Worm (Caenorhabditis elegans) whole organism, L4 larva: ENCODE data around the gene cpt-1.

Source experiments
- D1046.2 ChIP-seq: fragments of 200-800 bp; sonication (Bioruptor generic); IDR thresholded peaks from 2 replicates; pipeline ENCODE4 v1.3.6; 2022; ENCODE audit warnings: missing genetic modification characterization, missing compliant biosample characterization
- F49E8.2 ChIP-seq: sonication (generic microtip); optimal IDR thresholded peaks from 2 replicates; lab custom pipeline; 2016; ENCODE audit warnings: missing compliant biosample characterization, mild to moderate bottlenecking, missing genetic modification characterization, borderline replicate concordance
- T20F7.1 ChIP-seq: fragments of 200-800 bp; sonication (Bioruptor generic); optimal IDR thresholded peaks from 2 replicates; lab custom pipeline; 2018; ENCODE audit warnings: mild to moderate bottlenecking, missing genetic modification characterization, missing compliant biosample characterization
- T26A8.4 ChIP-seq: fragments of 200-800 bp; sonication (Bioruptor generic); IDR thresholded peaks from 2 replicates; pipeline ENCODE4 v1.3.6; 2022; ENCODE audit warnings: missing genetic modification characterization, missing compliant biosample characterization
- Y48G9A.11 ChIP-seq: fragments of 200-800 bp; sonication (Bioruptor generic); IDR thresholded peaks from 2 replicates; pipeline ENCODE4 v1.3.6; 2022; ENCODE audit warnings: missing genetic modification reagents, missing genetic modification characterization, missing compliant biosample characterization
- ZK337.2 ChIP-seq: fragments of 200-800 bp; sonication (Bioruptor generic); IDR thresholded peaks from 2 replicates; pipeline ENCODE4 v1.3.6; 2022; ENCODE audit warnings: missing genetic modification reagents, missing genetic modification characterization, missing compliant biosample characterization
- aha-1 ChIP-seq: fragments of 150-350 bp; peaks from one replicate; lab custom pipeline; 2014; ENCODE audit warnings: missing biosample characterization, missing genetic modification characterization
- aly-2 ChIP-seq: sonication (generic microtip); optimal IDR thresholded peaks from 2 replicates; lab custom pipeline; 2018; ENCODE audit warnings: missing biosample characterization, missing genetic modification characterization
- ceh-20 ChIP-seq: fragments of 200-800 bp; sonication (Bioruptor generic); IDR thresholded peaks from 2 replicates; pipeline ENCODE4 v1.3.6; 2022; ENCODE audit warnings: missing genetic modification reagents, missing genetic modification characterization, missing compliant biosample characterization
- ceh-32 ChIP-seq: sonication (generic microtip); optimal IDR thresholded peaks from 2 replicates; lab custom pipeline; 2016; ENCODE audit warnings: mild to moderate bottlenecking, missing genetic modification characterization, missing compliant biosample characterization; ENCODE audit not compliant: poor library complexity
- ceh-62 ChIP-seq: sonication (generic microtip); optimal IDR thresholded peaks from 2 replicates; lab custom pipeline; 2017; ENCODE audit warnings: missing biosample characterization, missing genetic modification characterization
- ces-1 ChIP-seq: fragments of 150-350 bp; sonication (generic microtip); optimal IDR thresholded peaks from 4 replicates; lab custom pipeline; 2014; ENCODE audit warnings: missing biosample characterization, missing genetic modification reagents, missing genetic modification characterization
- cey-2 ChIP-seq: sonication (generic microtip); optimal IDR thresholded peaks from 3 replicates; lab custom pipeline; 2017; ENCODE audit warnings: missing genetic modification characterization, mild to moderate bottlenecking, missing compliant biosample characterization, antibody characterized with exemption, borderline replicate concordance; ENCODE audit not compliant: insufficient read depth
- ctbp-1 ChIP-seq: fragments of 200-800 bp; sonication (Bioruptor generic); IDR thresholded peaks from 2 replicates; pipeline ENCODE4 v1.3.6; 2022; ENCODE audit warnings: missing genetic modification reagents, missing genetic modification characterization, missing compliant biosample characterization
- daf-12 ChIP-seq: fragments of 150-350 bp; optimal IDR thresholded peaks from 2 replicates; lab custom pipeline; 2014; ENCODE audit warnings: missing biosample characterization, missing genetic modification reagents, missing genetic modification characterization
- daf-19 ChIP-seq: fragments of 200-800 bp; sonication (Bioruptor generic); conservative IDR thresholded peaks from 2 replicates; pipeline ENCODE4 v1.3.6; 2022; ENCODE audit warnings: missing genetic modification characterization, missing compliant biosample characterization
- daf-8 ChIP-seq: fragments of 200-800 bp; sonication (Bioruptor generic); IDR thresholded peaks from 2 replicates; pipeline ENCODE4 v1.3.6; 2022; ENCODE audit warnings: missing genetic modification characterization, missing compliant biosample characterization
- dmd-6 ChIP-seq: fragments of 200-800 bp; sonication (Bioruptor generic); IDR thresholded peaks from 2 replicates; pipeline ENCODE4 v1.3.6; 2022; ENCODE audit warnings: missing genetic modification reagents, missing genetic modification characterization, missing compliant biosample characterization
- dmd-9 ChIP-seq: fragments of 200-800 bp; sonication (Bioruptor generic); IDR thresholded peaks from 2 replicates; pipeline ENCODE4 v1.3.6; 2022; ENCODE audit warnings: missing genetic modification reagents, missing genetic modification characterization, missing compliant biosample characterization
- duxl-1 ChIP-seq: sonication (generic microtip); optimal IDR thresholded peaks from 2 replicates; lab custom pipeline; 2016; ENCODE audit warnings: mild to moderate bottlenecking, missing genetic modification characterization, moderate library complexity, missing compliant biosample characterization; ENCODE audit not compliant: poor library complexity
- egl-27 ChIP-seq: sonication (generic microtip); optimal IDR thresholded peaks from 3 replicates; lab custom pipeline; 2017; ENCODE audit warnings: missing biosample characterization, missing genetic modification reagents, missing genetic modification characterization
- fos-1 ChIP-seq: fragments of 150-350 bp; optimal IDR thresholded peaks from 2 replicates; lab custom pipeline; 2014; ENCODE audit warnings: missing biosample characterization, missing genetic modification characterization
- hlh-11 ChIP-seq: fragments of 200-800 bp; sonication (Bioruptor generic); optimal IDR thresholded peaks from 2 replicates; lab custom pipeline; 2018; ENCODE audit warnings: mild to moderate bottlenecking, missing genetic modification characterization, missing compliant biosample characterization
- hlh-30 ChIP-seq: sonication (generic microtip); optimal IDR thresholded peaks from 2 replicates; lab custom pipeline; 2017; ENCODE audit warnings: antibody characterized with exemption, mild to moderate bottlenecking, missing genetic modification characterization, missing compliant biosample characterization; ENCODE audit not compliant: insufficient read depth
- hmg-1.1 ChIP-seq: fragments of 200-800 bp; sonication (Bioruptor generic); IDR thresholded peaks from 2 replicates; pipeline ENCODE4 v1.3.6; 2022; ENCODE audit warnings: missing genetic modification reagents, missing genetic modification characterization, missing compliant biosample characterization
- jun-1 ChIP-seq: fragments of 150-350 bp; optimal IDR thresholded peaks from 2 replicates; lab custom pipeline; 2014; ENCODE audit warnings: missing biosample characterization, missing genetic modification reagents, missing genetic modification characterization
- lin-13 ChIP-seq: fragments of 150-350 bp; optimal IDR thresholded peaks from 2 replicates; lab custom pipeline; 2014; ENCODE audit warnings: missing biosample characterization, missing genetic modification reagents, missing genetic modification characterization
- lin-15B ChIP-seq: fragments of 150-350 bp; sonication (generic microtip); optimal IDR thresholded peaks from 3 replicates; lab custom pipeline; 2014; ENCODE audit warnings: missing biosample characterization, missing genetic modification characterization
- lin-38 ChIP-seq: fragments of 200-800 bp; sonication (Bioruptor generic); IDR thresholded peaks from 2 replicates; pipeline ENCODE4 v1.3.6; 2022; ENCODE audit warnings: missing genetic modification reagents, missing genetic modification characterization, missing compliant biosample characterization
- lsy-2 ChIP-seq, 2 experiments: fragments of 150-350 bp in 1 of 2; sonication (generic microtip) in 1 of 2; optimal IDR thresholded peaks; 2 replicates each; lab custom pipeline; 2014 to 2017; ENCODE audit warnings: missing biosample characterization in 2 of 2, missing genetic modification characterization in 2 of 2
- madf-9 ChIP-seq: fragments of 200-800 bp; sonication (Bioruptor generic); conservative IDR thresholded peaks from 2 replicates; pipeline ENCODE4 v1.3.6; 2022; ENCODE audit warnings: missing genetic modification reagents, missing genetic modification characterization, missing compliant biosample characterization
- mdl-1 ChIP-seq, 2 experiments: fragments of 150-350 bp in 1 of 2; sonication (generic microtip) in 1 of 2; optimal IDR thresholded peaks; 2 replicates each; lab custom pipeline; 2014 to 2017; ENCODE audit warnings: missing biosample characterization in 2 of 2, missing genetic modification characterization in 2 of 2
- mep-1 ChIP-seq: fragments of 150-350 bp; sonication (generic microtip); optimal IDR thresholded peaks from 3 replicates; lab custom pipeline; 2014; ENCODE audit warnings: missing biosample characterization, missing genetic modification characterization
- mxl-3 ChIP-seq: fragments of 200-800 bp; sonication (Bioruptor generic); optimal IDR thresholded peaks from 2 replicates; lab custom pipeline; 2018; ENCODE audit warnings: mild to moderate bottlenecking, missing genetic modification characterization, missing compliant biosample characterization
- nhr-102 ChIP-seq: sonication (generic microtip); optimal IDR thresholded peaks from 2 replicates; lab custom pipeline; 2016; ENCODE audit warnings: mild to moderate bottlenecking, missing genetic modification characterization, moderate library complexity, missing compliant biosample characterization
- nhr-11 ChIP-seq: fragments of 150-350 bp; optimal IDR thresholded peaks from 2 replicates; lab custom pipeline; 2014; ENCODE audit warnings: missing biosample characterization, missing genetic modification characterization
- nhr-237 ChIP-seq: sonication (generic microtip); optimal IDR thresholded peaks from 2 replicates; lab custom pipeline; 2017; ENCODE audit warnings: missing biosample characterization, missing genetic modification characterization
- nhr-76 ChIP-seq: fragments of 150-350 bp; optimal IDR thresholded peaks from 2 replicates; lab custom pipeline; 2014; ENCODE audit warnings: missing biosample characterization, missing genetic modification characterization
- nhr-77 ChIP-seq: fragments of 150-350 bp; optimal IDR thresholded peaks from 2 replicates; lab custom pipeline; 2014; ENCODE audit warnings: missing biosample characterization, missing genetic modification characterization
- saeg-2 ChIP-seq: fragments of 200-800 bp; sonication (Bioruptor generic); IDR thresholded peaks from 2 replicates; pipeline ENCODE4 v1.3.6; 2022; ENCODE audit warnings: missing genetic modification reagents, missing genetic modification characterization, missing compliant biosample characterization
- skn-1 ChIP-seq: fragments of 150-350 bp; optimal IDR thresholded peaks from 2 replicates; lab custom pipeline; 2014; ENCODE audit warnings: missing biosample characterization, missing genetic modification characterization
- snpc-4 ChIP-seq: fragments of 150-350 bp; optimal IDR thresholded peaks from 2 replicates; lab custom pipeline; 2014; ENCODE audit warnings: missing biosample characterization, missing genetic modification characterization
- spr-1 ChIP-seq: sonication (generic microtip); optimal IDR thresholded peaks from 2 replicates; lab custom pipeline; 2016; ENCODE audit warnings: mild to moderate bottlenecking, missing genetic modification characterization, missing compliant biosample characterization
- tra-1 ChIP-seq: fragments of 200-800 bp; sonication (Bioruptor generic); IDR thresholded peaks from 2 replicates; pipeline ENCODE4 v1.3.6; 2022; ENCODE audit warnings: missing genetic modification reagents, missing genetic modification characterization, missing compliant biosample characterization
- unc-39 ChIP-seq: sonication (generic microtip); optimal IDR thresholded peaks from 2 replicates; lab custom pipeline; 2017; ENCODE audit warnings: missing biosample characterization, missing genetic modification characterization
- unc-62 ChIP-seq, 3 experiments: fragments of 150-350 bp in 1 of 3; sonication (generic microtip); optimal IDR thresholded peaks in 2 of 3; peaks in 1 of 3; 1 replicate in 1 of 3; 2 replicates in 2 of 3; lab custom pipeline; 2014 to 2017; ENCODE audit warnings: missing biosample characterization in 3 of 3, missing genetic modification characterization in 3 of 3, missing genetic modification reagents in 3 of 3, missing genotype in 1 of 3
- vab-7 ChIP-seq: fragments of 200-800 bp; sonication (Bioruptor generic); IDR thresholded peaks from 2 replicates; pipeline ENCODE4 v1.3.6; 2022; ENCODE audit warnings: missing genetic modification reagents, missing genetic modification characterization, missing compliant biosample characterization
- zfp-2 ChIP-seq: sonication (generic microtip); optimal IDR thresholded peaks from 2 replicates; lab custom pipeline; 2016; ENCODE audit warnings: mild to moderate bottlenecking, missing genetic modification characterization, missing compliant biosample characterization
- zfp-3 ChIP-seq: fragments of 200-800 bp; sonication (Bioruptor generic); conservative IDR thresholded peaks from 2 replicates; pipeline ENCODE4 v1.3.6; 2022; ENCODE audit warnings: missing genetic modification reagents, missing genetic modification characterization, missing compliant biosample characterization
- zip-2 ChIP-seq: fragments of 150-350 bp; optimal IDR thresholded peaks from 2 replicates; lab custom pipeline; 2014; ENCODE audit warnings: missing biosample characterization, missing genetic modification characterization
- ztf-7 ChIP-seq: fragments of 150-350 bp; optimal IDR thresholded peaks from 2 replicates; lab custom pipeline; 2014; ENCODE audit warnings: missing biosample characterization, missing genetic modification characterization

cpt-1 gene

ce11 chrII:12799927-12800522 lies 3.8 kb upstream of the cpt-1 start (continued):
- TF ChIP-seq hlh-30 (tag; lab: Kevin White, UChicago) (peak; percentile 40), ceh-32 (tag; lab: Kevin White, UChicago) (no peak), lsy-2 (tag; optimal IDR thresholded peaks at IDR 0.05; lab: Kevin White, UChicago) (peak; percentile 68 to 89), T20F7.1 (no peak), madf-9 (GFP tag; lab: Robert Waterston, UW) (no peak), saeg-2 (GFP tag; lab: Robert Waterston, UW) (no peak), nhr-237 (tag; lab: Kevin White, UChicago) (no peak), nhr-102 (no peak), aly-2 (tag; lab: Kevin White, UChicago) (no peak), lin-13 (no peak), hmg-1.1 (GFP tag; lab: Robert Waterston, UW) (0 out of 2 replicates have a peak, but pooled peaks have one; percentile 24), ces-1 (GFP tag; lab: Kevin White, UChicago) (no peak), ceh-62 (no peak), dmd-6 (peak; percentile 44), spr-1 (tag; lab: Kevin White, UChicago) (no peak), F49E8.2 (tag; lab: Kevin White, UChicago) (peak; percentile 67), nhr-77 (tag; lab: Kevin White, UChicago) (no peak), snpc-4 (tag; lab: Kevin White, UChicago) (no peak), daf-12 (tag; lab: Kevin White, UChicago) (no peak), tra-1 (GFP tag; lab: Robert Waterston, UW) (no peak), fos-1 (tag; lab: Kevin White, UChicago) (no peak), cey-2 (tag; lab: Kevin White, UChicago) (no peak), Y48G9A.11 (peak; percentile 76), lin-38 (GFP tag; lab: Robert Waterston, UW) (peak; percentile 97), dmd-9 (GFP tag; lab: Robert Waterston, UW) (no peak), zfp-3 (GFP tag; lab: Robert Waterston, UW) (no peak), zip-2 (tag; lab: Kevin White, UChicago) (no peak), mep-1 (peak; percentile 46), hlh-11 (tag; lab: Kevin White, UChicago) (peak; percentile 45), D1046.2 (no peak), nhr-76 (no peak), duxl-1 (no peak), unc-39 (no peak), ctbp-1 (GFP tag; lab: Robert Waterston, UW) (no peak), unc-62 (GFP tag; optimal IDR thresholded peaks at IDR 0.05 in 1 of 2; lab: Kevin White, UChicago) (no peak), unc-62 (tag; optimal IDR thresholded peaks at IDR 0.05; lab: Kevin White, UChicago) (no peak), daf-8 (no peak), jun-1 (tag; lab: Kevin White, UChicago) (no peak), vab-7 (no peak), skn-1 (tag; lab: Kevin White, UChicago) (no peak), daf-19 (GFP tag; lab: Robert Waterston, UW) (no peak), ZK337.2 (GFP tag; lab: Robert Waterston, UW) (no peak), ceh-20 (no peak), zfp-2 (no peak), nhr-11 (tag; lab: Kevin White, UChicago) (peak; percentile 80), egl-27 (tag; lab: Kevin White, UChicago) (no peak), lin-15B (tag; lab: Kevin White, UChicago) (no peak), ztf-7 (tag; lab: Kevin White, UChicago) (no peak), mdl-1 (tag; optimal IDR thresholded peaks at IDR 0.05; lab: Kevin White, UChicago) (peak in 1 of 2 experiments; percentile 46), aha-1 (peak; percentile 38), T26A8.4 (no peak), mxl-3 (GFP tag; lab: Kevin White, UChicago) (peak; percentile 84)
